Fruit fly (Drosophila melanogaster) whole organism, pupa: ENCODE measurements around the gene CG14966.

Experiments used
- CG10348 ChIP-seq: fragments of 200-800 bp; sonication (Bioruptor generic); IDR thresholded peaks from 2 replicates; pipeline ENCODE4 v1.3.6; 2022; ENCODE audit warnings: missing biosample characterization, missing genetic modification characterization
- CG12605 ChIP-seq: fragments of 200-800 bp; sonication (Bioruptor generic); IDR thresholded peaks from 2 replicates; pipeline ENCODE4 v1.3.6; 2022; ENCODE audit warnings: missing biosample characterization, missing genetic modification characterization
- CG13204 ChIP-seq: fragments of 200-800 bp; sonication (Bioruptor generic); optimal IDR thresholded peaks from 2 replicates; lab custom pipeline; 2018; ENCODE audit warnings: missing biosample characterization, mild to moderate bottlenecking, missing genetic modification characterization, moderate library complexity
- CG14655 ChIP-seq: fragments of 200-800 bp; sonication (Bioruptor generic); optimal IDR thresholded peaks from 3 replicates; lab custom pipeline; 2017; ENCODE audit warnings: mild to moderate bottlenecking, missing biosample characterization, missing genetic modification reagents, missing genetic modification characterization
- CG15710 ChIP-seq: fragments of 200-800 bp; sonication (Bioruptor generic); optimal IDR thresholded peaks from 2 replicates; lab custom pipeline; 2018; ENCODE audit warnings: missing biosample characterization, mild to moderate bottlenecking, missing genetic modification characterization, moderate library complexity
- CG17806 ChIP-seq: fragments of 200-800 bp; sonication (Bioruptor generic); optimal IDR thresholded peaks from 2 replicates; lab custom pipeline; 2018; ENCODE audit warnings: missing biosample characterization, mild to moderate bottlenecking, missing genetic modification characterization, moderate library complexity
- CG32121 ChIP-seq: fragments of 200-800 bp; sonication (Bioruptor generic); IDR thresholded peaks from 2 replicates; pipeline ENCODE4 v1.3.6; 2022; ENCODE audit warnings: missing biosample characterization, missing genetic modification characterization
- CG34367 ChIP-seq: fragments of 200-800 bp; sonication (Bioruptor generic); optimal IDR thresholded peaks from 2 replicates; lab custom pipeline; 2018; ENCODE audit warnings: missing biosample characterization, mild to moderate bottlenecking, missing genetic modification characterization
- CG4496 ChIP-seq: fragments of 200-800 bp; sonication (Bioruptor generic); IDR thresholded peaks from 3 replicates; pipeline ENCODE4 v1.3.6; 2022; ENCODE audit warnings: missing biosample characterization, missing genetic modification characterization
- CG8159 ChIP-seq: fragments of 200-800 bp; sonication (Bioruptor generic); optimal IDR thresholded peaks from 3 replicates; lab custom pipeline; 2018; ENCODE audit warnings: missing biosample characterization, mild to moderate bottlenecking, missing genetic modification characterization, moderate library complexity
- CG8301 ChIP-seq: fragments of 200-800 bp; sonication (Bioruptor generic); optimal IDR thresholded peaks from 2 replicates; lab custom pipeline; 2018; ENCODE audit warnings: missing biosample characterization, mild to moderate bottlenecking, missing genetic modification characterization
- CG9948 ChIP-seq: fragments of 200-800 bp; sonication (Bioruptor generic); optimal IDR thresholded peaks from 2 replicates; lab custom pipeline; 2018; ENCODE audit warnings: missing biosample characterization, mild to moderate bottlenecking, missing genetic modification characterization, moderate library complexity
- D1 ChIP-seq: fragments of 200-800 bp; sonication (Bioruptor generic); optimal IDR thresholded peaks from 2 replicates; lab custom pipeline; 2018; ENCODE audit warnings: missing biosample characterization, mild to moderate bottlenecking, missing genetic modification characterization, moderate library complexity
- EcR ChIP-seq: fragments of 200-800 bp; sonication (Bioruptor generic); optimal IDR thresholded peaks from 3 replicates; lab custom pipeline; 2019; ENCODE audit warnings: missing biosample characterization, missing genetic modification characterization, mild to moderate bottlenecking, moderate library complexity, missing genetic modification reagents
- Ets98B ChIP-seq: fragments of 200-800 bp; sonication (Bioruptor generic); IDR thresholded peaks from 2 replicates; pipeline ENCODE4 v1.3.6; 2022; ENCODE audit warnings: missing biosample characterization, missing genetic modification characterization
- Pif1A ChIP-seq: fragments of 200-800 bp; sonication (Bioruptor generic); optimal IDR thresholded peaks from 3 replicates; lab custom pipeline; 2016; ENCODE audit warnings: missing biosample characterization, missing genetic modification characterization
- Pif1B ChIP-seq: fragments of 200-800 bp; sonication (Bioruptor generic); optimal IDR thresholded peaks from 3 replicates; lab custom pipeline; 2016; ENCODE audit warnings: missing biosample characterization, missing genetic modification characterization
- Snoo ChIP-seq: fragments of 200-800 bp; sonication (Bioruptor generic); optimal IDR thresholded peaks from 3 replicates; lab custom pipeline; 2017; ENCODE audit warnings: missing biosample characterization, mild to moderate bottlenecking, missing genetic modification characterization, inconsistent platforms
- fd96Ca ChIP-seq: fragments of 200-800 bp; sonication (Bioruptor generic); IDR thresholded peaks from 3 replicates; pipeline ENCODE4 v1.3.6; 2022; ENCODE audit warnings: missing biosample characterization, missing genetic modification characterization
- gl ChIP-seq: fragments of 200-800 bp; sonication (Bioruptor generic); optimal IDR thresholded peaks from 2 replicates; lab custom pipeline; 2018; ENCODE audit warnings: missing biosample characterization, mild to moderate bottlenecking, missing genetic modification characterization
- rn ChIP-seq: fragments of 200-800 bp; sonication (Bioruptor generic); IDR thresholded peaks from 2 replicates; pipeline ENCODE4 v1.3.6; 2022; ENCODE audit warnings: missing biosample characterization, missing genetic modification characterization

The CG14966 gene

DNA sequence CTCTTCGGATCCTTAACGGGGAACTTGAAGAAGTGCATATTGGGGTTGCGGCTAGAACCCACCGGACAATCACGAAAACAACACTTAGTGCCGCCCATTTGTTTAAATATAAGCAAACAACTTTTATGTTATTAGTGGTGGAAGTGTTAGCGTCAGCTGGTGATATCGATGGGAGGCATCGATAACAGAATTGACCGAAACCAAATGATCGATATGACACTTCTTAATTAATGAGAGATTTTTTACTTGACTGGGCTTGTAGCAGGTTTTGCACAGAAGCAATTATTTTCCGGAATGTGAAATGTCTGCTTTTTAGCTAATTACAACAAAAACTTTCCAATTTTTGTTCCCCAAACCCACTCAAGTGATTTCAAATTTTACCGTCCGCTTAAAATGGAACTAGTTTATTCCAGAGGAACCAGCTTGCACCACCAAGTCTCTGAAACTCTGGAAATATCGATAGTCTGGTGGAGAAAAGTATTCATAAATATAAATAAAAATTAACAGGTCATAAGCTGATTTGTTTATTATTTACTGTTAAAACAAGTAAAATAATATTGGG, 5.0 kb downstream of the CG14966 start, which contains the start of gene CG14965:
Gene CG14965 (minus strand): TSS at position 159 of the 562 bp plus-strand sequence.
- TF ChIP-seq CG17806 (tag; lab: Kevin White, UChicago): no peak
- TF ChIP-seq gl (tag; lab: Kevin White, UChicago): no peak
- no peak for TF ChIP-seq Snoo (tag; lab: Kevin White, UChicago)
- TF ChIP-seq Ets98B (GFP tag; lab: Robert Waterston, UW): no peak
- no peak for TF ChIP-seq CG10348 (GFP tag; lab: Robert Waterston, UW)
- no peak for TF ChIP-seq CG4496 (GFP tag; lab: Robert Waterston, UW)
- no peak for TF ChIP-seq EcR (GFP tag; lab: Kevin White, UChicago)
- TF ChIP-seq CG34367 (tag; lab: Kevin White, UChicago): no peak
- no peak for TF ChIP-seq CG14655 (GFP tag; lab: Kevin White, UChicago)
- no peak for TF ChIP-seq CG13204 (GFP tag; lab: Kevin White, UChicago)
- no peak for TF ChIP-seq fd96Ca (GFP tag; lab: Robert Waterston, UW)
- no peak for TF ChIP-seq CG8301
- TF ChIP-seq D1 (tag; lab: Kevin White, UChicago): no peak
- no peak for TF ChIP-seq rn (GFP tag; lab: Robert Waterston, UW)
- TF ChIP-seq CG15710 (tag; lab: Kevin White, UChicago): no peak
- TF ChIP-seq CG12605 (GFP tag; lab: Robert Waterston, UW): no peak
- TF ChIP-seq CG8159 (tag; lab: Kevin White, UChicago): no peak
- TF ChIP-seq, all 21 proteins: peak for 0

DNA sequence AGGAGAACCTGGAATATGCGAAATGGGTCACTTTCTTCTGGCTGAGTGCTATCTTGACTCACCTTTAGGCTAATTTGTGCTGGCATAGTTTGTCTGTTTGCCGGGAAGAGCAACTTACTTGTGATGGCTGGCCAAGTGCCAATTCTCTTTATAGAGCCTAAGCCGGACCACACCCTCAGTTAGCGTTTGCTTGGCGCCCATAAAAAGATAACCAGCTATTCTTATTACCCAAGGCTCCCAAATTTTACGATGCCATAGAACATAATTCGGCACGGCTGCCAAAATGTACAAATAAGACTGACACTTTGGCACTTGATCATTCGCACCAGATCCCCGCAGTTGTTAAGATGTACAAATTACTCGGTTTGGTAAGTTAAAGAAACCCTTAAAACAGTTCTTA, 7.8 kb downstream of the CG14966 start, which contains the start of the genes CG42525 and CG14958:
Gene CG42525 (minus strand): TSS at position 101 of the 400 bp plus-strand sequence.
Gene CG14958 (plus strand): TSS at position 332 of the 400 bp plus-strand sequence.
- TF ChIP-seq CG4496 (GFP tag; lab: Robert Waterston, UW) (no peak), CG34367 (tag; lab: Kevin White, UChicago) (no peak), rn (GFP tag; lab: Robert Waterston, UW) (no peak), Ets98B (GFP tag; lab: Robert Waterston, UW) (no peak), gl (tag; lab: Kevin White, UChicago) (no peak), EcR (GFP tag; lab: Kevin White, UChicago) (no peak), Snoo (tag; lab: Kevin White, UChicago) (no peak), CG17806 (tag; lab: Kevin White, UChicago) (no peak), CG15710 (tag; lab: Kevin White, UChicago) (no peak), CG13204 (GFP tag; lab: Kevin White, UChicago) (no peak), CG14655 (GFP tag; lab: Kevin White, UChicago) (no peak), Pif1B (GFP tag; lab: Kevin White, UChicago) (no peak)

DNA sequence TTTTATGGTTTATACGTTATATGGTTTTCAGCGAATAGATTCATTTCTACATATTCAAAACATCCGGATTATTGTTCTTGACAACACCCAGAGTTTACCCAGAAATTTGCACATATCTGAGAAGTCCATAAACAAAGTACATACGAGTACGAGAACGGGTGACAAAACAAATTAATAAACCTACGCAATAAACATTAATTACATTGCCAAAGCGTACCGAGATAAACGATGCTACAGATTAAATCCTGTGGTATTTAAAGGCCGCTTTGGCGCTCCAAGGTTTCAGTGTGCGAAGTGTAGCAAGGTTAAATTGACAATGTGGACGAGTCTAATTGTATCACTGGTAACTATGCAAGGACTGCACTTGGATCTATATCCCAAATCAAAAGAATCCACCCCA, 10.2 kb downstream of the CG14966 start, which contains the start of gene CG14957:
Gene CG14957 (plus strand): TSS at position 301 of the 400 bp plus-strand sequence.
- TF ChIP-seq CG4496 (GFP tag; lab: Robert Waterston, UW): no peak
- no peak for TF ChIP-seq rn (GFP tag; lab: Robert Waterston, UW)
- TF ChIP-seq CG13204 (GFP tag; lab: Kevin White, UChicago): no peak
- no peak for TF ChIP-seq Pif1B (GFP tag; lab: Kevin White, UChicago)
- TF ChIP-seq CG32121 (GFP tag; lab: Robert Waterston, UW): no peak
- TF ChIP-seq CG14655 (GFP tag; lab: Kevin White, UChicago): no peak
- TF ChIP-seq CG8159 (tag; lab: Kevin White, UChicago): no peak
- TF ChIP-seq EcR (GFP tag; lab: Kevin White, UChicago): no peak
- no peak for TF ChIP-seq Snoo (tag; lab: Kevin White, UChicago)
- TF ChIP-seq CG34367 (tag; lab: Kevin White, UChicago): no peak
- no peak for TF ChIP-seq CG17806 (tag; lab: Kevin White, UChicago)
- TF ChIP-seq CG12605 (GFP tag; lab: Robert Waterston, UW): no peak
- no peak for TF ChIP-seq CG10348 (GFP tag; lab: Robert Waterston, UW)
- TF ChIP-seq gl (tag; lab: Kevin White, UChicago): no peak
- TF ChIP-seq D1 (tag; lab: Kevin White, UChicago): no peak
- TF ChIP-seq Ets98B (GFP tag; lab: Robert Waterston, UW): no peak
- no peak for TF ChIP-seq CG9948
- TF ChIP-seq, all 21 proteins: peak for 0

- TF ChIP-seq CG4496 (GFP tag; lab: Robert Waterston, UW): no peak
- TF ChIP-seq CG9948: no peak
- no peak for TF ChIP-seq gl (tag; lab: Kevin White, UChicago)
- no peak for TF ChIP-seq fd96Ca (GFP tag; lab: Robert Waterston, UW)
- TF ChIP-seq Snoo (tag; lab: Kevin White, UChicago): no peak
- TF ChIP-seq CG13204 (GFP tag; lab: Kevin White, UChicago): no peak
- no peak for TF ChIP-seq CG8301
- TF ChIP-seq EcR (GFP tag; lab: Kevin White, UChicago): no peak
- no peak for TF ChIP-seq CG10348 (GFP tag; lab: Robert Waterston, UW)
Measured at dm6 chr3L:3186364-3186763, 11.1 kb downstream of the CG14966 start, which contains the start of gene CG32284. TSS of gene CG32284 (plus strand) at chr3L:3186664.

DNA sequence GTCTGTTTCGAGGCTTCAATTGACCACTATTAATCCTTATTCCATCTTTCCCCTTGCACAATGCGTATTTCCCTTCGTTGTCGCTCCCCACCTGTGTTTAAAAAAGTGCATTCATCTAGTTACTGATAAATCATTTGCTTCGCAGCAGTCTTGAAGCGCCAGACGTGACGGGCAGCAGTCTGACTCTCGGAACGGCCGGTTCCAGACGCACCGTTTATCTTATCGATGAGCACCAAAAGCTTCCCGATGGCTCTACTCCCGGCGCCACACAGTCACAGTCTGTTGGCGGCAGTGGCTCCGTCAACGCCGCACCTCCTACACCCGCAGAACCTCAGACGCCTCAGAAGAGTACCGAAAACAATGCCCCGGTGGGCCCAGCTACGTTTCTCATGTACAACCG, 13.3 kb downstream of the CG14966 start, which contains the start of gene CG42494:
Gene CG42494 (plus strand): TSS at position 301 of the 400 bp plus-strand sequence.
- TF ChIP-seq Pif1A (GFP tag; lab: Kevin White, UChicago): no peak
- TF ChIP-seq EcR (GFP tag; lab: Kevin White, UChicago): no peak
- TF ChIP-seq rn (GFP tag; lab: Robert Waterston, UW): no peak
- no peak for TF ChIP-seq gl (tag; lab: Kevin White, UChicago)
- no peak for TF ChIP-seq Pif1B (GFP tag; lab: Kevin White, UChicago)
- no peak for TF ChIP-seq CG8159 (tag; lab: Kevin White, UChicago)
- no peak for TF ChIP-seq D1 (tag; lab: Kevin White, UChicago)
